Fruit fly (Drosophila melanogaster) whole organism, wandering third instar larva: ENCODE data around the gene Cpr72Eb.

Source experiments
- CG9705 ChIP-seq: fragments of 200-800 bp; sonication (Bioruptor generic); optimal IDR thresholded peaks from 2 replicates; lab custom pipeline; 2018; ENCODE audit warnings: missing biosample characterization, mild to moderate bottlenecking, missing genetic modification characterization
- OdsH ChIP-seq: fragments of 200-800 bp; sonication (Bioruptor generic); optimal IDR thresholded peaks from 2 replicates; lab custom pipeline; 2016; ENCODE audit warnings: missing biosample characterization, mild to moderate bottlenecking, missing genetic modification characterization
- Sp1 ChIP-seq: fragments of 200-800 bp; sonication (Bioruptor generic); optimal IDR thresholded peaks from 3 replicates; lab custom pipeline; 2019; ENCODE audit warnings: missing biosample characterization, mild to moderate bottlenecking, missing genetic modification characterization, moderate library complexity
- dl ChIP-seq, 2 experiments: fragments of 175-275, 200-275 bp in 1 of 2; fragments of 200-275 bp in 1 of 2; sonication (Bioruptor generic); optimal IDR thresholded peaks; lab custom pipeline; 2018; ENCODE audit warnings: mild to moderate bottlenecking in 2 of 2, missing biosample characterization in 2 of 2, missing genetic modification characterization in 2 of 2, moderate library complexity in 2 of 2; ENCODE audit not compliant: partially characterized antibody in 2 of 2, insufficient read depth in 1 of 2
- h ChIP-seq: fragments of 200-800 bp; sonication (Bioruptor generic); optimal IDR thresholded peaks from 3 replicates; lab custom pipeline; 2016; ENCODE audit warnings: missing biosample characterization, mild to moderate bottlenecking, missing genetic modification characterization
- lola ChIP-seq: fragments of >200 bp; optimal IDR thresholded peaks from 2 replicates; lab custom pipeline; 2017; ENCODE audit warnings: missing biosample characterization, missing genetic modification characterization
- pan ChIP-seq: fragments of >200 bp; optimal IDR thresholded peaks from 2 replicates; lab custom pipeline; 2017
- tai ChIP-seq: sonication (Bioruptor generic); optimal IDR thresholded peaks from 2 replicates; lab custom pipeline; 2016; ENCODE audit warnings: missing biosample characterization, missing genetic modification characterization

DNA sequence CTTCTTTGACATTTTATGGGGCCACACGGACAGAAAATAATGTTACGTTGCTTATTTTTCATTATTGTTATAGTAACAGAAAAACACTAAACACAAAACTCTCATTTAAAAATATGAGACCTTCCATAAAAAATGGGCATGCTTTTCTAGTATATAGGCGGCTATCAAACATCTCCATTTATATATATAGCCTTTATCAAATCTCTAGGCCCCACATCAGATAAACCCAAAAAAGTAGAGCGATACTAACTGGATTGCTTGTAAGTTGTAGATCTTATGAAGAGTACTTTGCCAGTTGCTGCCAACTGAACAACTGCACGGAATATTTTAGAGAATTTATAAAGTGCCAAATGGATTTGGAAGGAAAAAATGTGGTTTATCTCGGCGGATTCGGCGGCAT lies 4.8 kb downstream of the Cpr72Eb start, which contains the start of gene CG18814:
- no peak for TF ChIP-seq h (GFP tag; lab: Kevin White, UChicago)
- TF ChIP-seq Sp1 (GFP tag; lab: Kevin White, UChicago), result no peak
- no peak for TF ChIP-seq tai
- no peak for TF ChIP-seq lola (GFP tag; lab: Kevin White, UChicago)
- no peak for TF ChIP-seq CG9705 (GFP tag; lab: Kevin White, UChicago)
- no peak for TF ChIP-seq pan (lab: Kevin White, UChicago)
- TF ChIP-seq dl (GFP tag; optimal IDR thresholded peaks at IDR 0.05; lab: Kevin White, UChicago; ENCODE audit: insufficient read depth in 1 of 2, partially characterized antibody in 2 of 2), result no peak
- no peak for TF ChIP-seq OdsH (GFP tag; lab: Kevin White, UChicago)
